Worm (Caenorhabditis elegans): ENCODE measurements around the gene gst-34.

gst-34 gene

DNA sequence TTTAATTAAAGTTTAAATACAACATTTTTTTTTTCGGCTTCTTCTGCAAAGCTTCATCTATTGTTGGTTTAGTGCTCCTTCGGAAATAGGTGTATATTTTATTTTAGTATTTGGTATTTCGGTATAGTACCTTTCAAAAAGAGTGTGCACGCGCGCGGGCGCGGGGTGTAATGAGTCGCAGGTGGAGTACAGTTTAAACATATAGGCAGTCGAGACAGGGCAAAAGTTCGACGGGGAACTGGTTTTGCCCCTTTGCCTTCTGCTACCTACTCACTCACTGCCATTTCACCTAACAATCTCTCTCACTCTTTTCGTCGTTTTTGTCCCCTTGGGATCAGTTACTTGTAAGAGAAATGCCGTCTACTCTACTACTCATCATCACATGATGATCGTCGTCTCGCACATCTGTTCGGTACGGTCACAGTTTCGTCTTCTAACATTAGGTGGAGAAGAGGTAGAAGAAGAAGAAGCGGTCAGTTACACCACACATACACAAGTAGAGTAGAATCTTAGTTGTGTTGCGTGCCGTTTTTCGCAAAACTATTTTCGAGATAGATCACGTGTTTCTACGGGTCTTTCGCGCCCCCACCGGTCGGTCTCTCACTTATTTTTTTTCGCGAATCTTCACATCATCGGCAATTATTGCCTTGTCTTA is 29.3 kb upstream of the gst-34 start:
- TF ChIP-seq med-1 (GFP tag; optimal IDR thresholded peaks at IDR 0.05; ENCODE audit: insufficient read depth) (no peak), flt-1 (GFP tag; IDR thresholded peaks at IDR 0.05) (no peak), cog-1 (tag; optimal IDR thresholded peaks at IDR 0.05) (no peak), ztf-23 (GFP tag; IDR thresholded peaks at IDR 0.05) (peak; percentile 32; the same call in 1 of the 2 replicates)

DNA sequence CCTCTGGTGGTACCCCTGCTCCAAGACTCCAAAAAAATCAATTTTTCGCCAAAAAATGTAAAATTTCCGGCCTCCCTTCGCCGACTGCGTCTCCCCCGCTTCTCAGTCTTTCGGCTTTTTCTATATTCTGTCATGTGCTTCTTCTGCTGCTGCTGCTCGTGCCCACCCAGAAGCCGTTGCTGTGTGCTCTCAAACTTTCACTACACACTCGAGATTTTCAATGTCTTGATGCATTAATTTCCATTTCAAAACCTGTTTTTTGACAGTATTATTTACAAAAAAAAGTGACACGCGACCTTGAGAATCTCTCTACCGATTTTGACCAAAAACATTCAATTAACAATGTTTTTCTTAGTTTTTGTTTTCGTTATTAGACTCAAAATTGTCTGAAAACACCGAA is 26.3 kb upstream of the gst-34 start:
- no peak for TF ChIP-seq ztf-23 (GFP tag; IDR thresholded peaks at IDR 0.05)
- TF ChIP-seq tab-1 (GFP tag; IDR thresholded peaks at IDR 0.05), result no peak
- no peak for TF ChIP-seq flt-1 (GFP tag; IDR thresholded peaks at IDR 0.05)
- TF ChIP-seq cog-1 (tag; optimal IDR thresholded peaks at IDR 0.05), result no peak
- TF ChIP-seq T22C8.4 (GFP tag; IDR thresholded peaks at IDR 0.05), result no peak
- TF ChIP-seq med-1 (GFP tag; optimal IDR thresholded peaks at IDR 0.05; ENCODE audit: insufficient read depth), result no peak
- no peak for TF ChIP-seq ref-1 (GFP tag; conservative IDR thresholded peaks at IDR 0.05)
- no peak for TF ChIP-seq ztf-29 (GFP tag; IDR thresholded peaks at IDR 0.05)
- no peak for TF ChIP-seq klf-2 (GFP tag; conservative IDR thresholded peaks at IDR 0.05)

DNA sequence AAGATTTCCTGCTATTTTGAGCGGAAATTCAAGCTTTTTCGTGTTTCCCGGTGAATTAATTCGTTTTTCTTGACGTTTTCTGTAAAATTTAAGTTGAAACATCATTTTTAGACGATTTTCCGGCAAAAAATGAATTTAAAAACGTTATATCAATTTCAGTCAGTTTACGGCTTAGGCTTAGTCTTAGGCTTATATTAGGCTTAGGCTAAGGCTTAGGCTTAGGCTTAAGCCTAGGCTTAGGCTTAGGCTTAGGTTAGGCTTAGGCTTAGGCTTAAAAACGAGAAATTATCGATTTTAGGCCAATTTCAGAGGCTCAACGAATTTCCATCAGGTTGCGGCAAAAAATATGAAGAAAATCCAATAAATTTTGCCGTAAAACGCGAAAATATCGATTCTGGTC is 25.8 kb upstream of the gst-34 start:
- TF ChIP-seq ztf-29 (GFP tag; IDR thresholded peaks at IDR 0.05) (peak; percentile 66; the same call in 1 of the 2 replicates), klf-2 (GFP tag; conservative IDR thresholded peaks at IDR 0.05) (no peak)

DNA sequence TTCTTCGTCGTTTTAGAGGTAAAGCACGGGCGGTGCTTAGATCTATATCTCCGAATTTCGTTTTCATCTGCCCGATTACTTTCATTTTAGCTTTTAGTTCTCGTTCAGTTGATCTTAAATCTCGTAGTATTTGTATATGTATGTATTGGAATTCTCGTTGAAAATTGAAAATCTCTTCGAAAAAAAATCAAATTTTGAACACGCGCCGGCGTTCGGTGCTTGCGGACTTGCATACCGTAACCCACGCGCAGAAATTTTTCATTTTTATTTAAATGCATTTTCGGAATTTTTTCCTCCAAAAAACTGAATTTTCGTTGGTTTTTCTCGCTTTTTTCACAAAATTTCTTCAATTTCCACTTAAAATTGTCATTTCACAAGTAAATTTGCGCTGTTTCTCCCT is 25.1 kb upstream of the gst-34 start:
- no peak for TF ChIP-seq cog-1 (tag; optimal IDR thresholded peaks at IDR 0.05)
- TF ChIP-seq T22C8.4 (GFP tag; IDR thresholded peaks at IDR 0.05), result no peak
- no peak for TF ChIP-seq flt-1 (GFP tag; IDR thresholded peaks at IDR 0.05)
- TF ChIP-seq klf-2 (GFP tag; conservative IDR thresholded peaks at IDR 0.05), result no peak
- no peak for TF ChIP-seq ztf-29 (GFP tag; IDR thresholded peaks at IDR 0.05)
- no peak for TF ChIP-seq med-1 (GFP tag; optimal IDR thresholded peaks at IDR 0.05; ENCODE audit: insufficient read depth)
- TF ChIP-seq tab-1 (GFP tag; IDR thresholded peaks at IDR 0.05), result no peak
- no peak for TF ChIP-seq ztf-23 (GFP tag; IDR thresholded peaks at IDR 0.05)
- no peak for TF ChIP-seq ref-1 (GFP tag; conservative IDR thresholded peaks at IDR 0.05)

DNA sequence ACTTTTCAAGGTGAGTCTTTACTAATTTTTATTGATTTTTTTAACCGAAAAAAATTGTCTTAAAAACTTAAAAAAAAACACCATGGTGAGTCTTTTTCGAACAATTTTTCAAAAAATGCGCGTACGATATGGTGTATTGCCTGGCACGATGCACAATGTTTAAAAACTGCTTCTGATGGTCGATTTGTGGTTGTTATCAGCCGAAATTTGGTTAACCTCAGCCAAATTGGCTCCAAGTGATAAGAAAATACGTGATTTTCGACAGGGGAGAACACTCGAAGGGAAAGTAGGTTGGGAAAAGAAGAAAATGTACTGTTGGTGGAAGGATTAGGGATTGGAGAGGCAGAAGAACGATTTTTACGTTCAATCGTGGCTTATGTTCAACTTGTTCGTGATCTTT is 24.5 kb upstream of the gst-34 start:
- no peak for TF ChIP-seq flt-1 (GFP tag; IDR thresholded peaks at IDR 0.05)
- TF ChIP-seq klf-2 (GFP tag; conservative IDR thresholded peaks at IDR 0.05), result no peak
- no peak for TF ChIP-seq ref-1 (GFP tag; conservative IDR thresholded peaks at IDR 0.05)
- no peak for TF ChIP-seq tab-1 (GFP tag; IDR thresholded peaks at IDR 0.05)
- TF ChIP-seq ztf-29 (GFP tag; IDR thresholded peaks at IDR 0.05), result no peak
- TF ChIP-seq cog-1 (tag; optimal IDR thresholded peaks at IDR 0.05), result no peak
- no peak for TF ChIP-seq ztf-23 (GFP tag; IDR thresholded peaks at IDR 0.05)
- TF ChIP-seq T22C8.4 (GFP tag; IDR thresholded peaks at IDR 0.05), result no peak
- no peak for TF ChIP-seq med-1 (GFP tag; optimal IDR thresholded peaks at IDR 0.05; ENCODE audit: insufficient read depth)

DNA sequence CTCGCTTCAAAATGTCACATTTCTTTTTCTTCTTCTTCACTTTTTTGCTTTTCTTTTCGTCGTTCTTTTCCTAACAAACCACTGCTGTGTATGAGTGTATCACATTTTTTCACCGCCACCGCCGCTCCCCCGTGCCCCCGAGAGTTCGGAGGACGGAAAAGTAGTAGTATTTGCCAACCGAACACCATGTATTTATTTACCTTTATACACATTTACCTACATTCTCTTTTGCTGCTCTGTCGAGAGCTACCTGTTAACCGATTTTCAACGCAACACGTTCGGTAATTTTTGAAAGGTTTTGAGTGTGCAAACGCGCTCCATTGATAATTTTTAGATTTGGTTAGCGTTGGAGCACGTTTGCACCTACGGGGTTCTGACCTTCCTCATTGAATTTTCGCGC is 23.2 kb upstream of the gst-34 start:
- TF ChIP-seq tab-1 (GFP tag; IDR thresholded peaks at IDR 0.05), result no peak
- TF ChIP-seq T22C8.4 (GFP tag; IDR thresholded peaks at IDR 0.05), result no peak
- no peak for TF ChIP-seq ztf-23 (GFP tag; IDR thresholded peaks at IDR 0.05)
- TF ChIP-seq med-1 (GFP tag; optimal IDR thresholded peaks at IDR 0.05; ENCODE audit: insufficient read depth), result no peak
- TF ChIP-seq ztf-29 (GFP tag; IDR thresholded peaks at IDR 0.05), result no peak
- no peak for TF ChIP-seq flt-1 (GFP tag; IDR thresholded peaks at IDR 0.05)
- TF ChIP-seq cog-1 (tag; optimal IDR thresholded peaks at IDR 0.05), result no peak
- TF ChIP-seq klf-2 (GFP tag; conservative IDR thresholded peaks at IDR 0.05), result no peak
- TF ChIP-seq ref-1 (GFP tag; conservative IDR thresholded peaks at IDR 0.05), result no peak

DNA sequence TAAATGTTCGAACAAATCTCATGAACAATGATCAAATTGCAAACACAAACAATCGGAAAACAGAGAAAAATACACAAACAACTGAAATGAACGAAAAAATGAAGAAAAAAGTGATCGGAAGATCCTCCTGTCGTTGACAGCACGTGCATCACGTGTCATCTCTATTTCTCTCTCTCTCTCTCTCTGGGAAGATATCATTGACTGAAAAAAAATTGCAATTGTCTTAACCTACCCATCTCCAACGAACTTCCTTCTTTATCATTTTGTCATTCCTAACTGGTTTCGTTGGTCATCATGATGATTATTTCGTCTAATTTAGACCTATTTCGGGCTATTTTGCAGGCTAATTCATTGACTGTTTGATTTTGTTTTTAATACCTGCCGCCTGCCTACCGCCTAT is 22.3 kb upstream of the gst-34 start:
- TF ChIP-seq flt-1 (GFP tag; IDR thresholded peaks at IDR 0.05), result no peak
- no peak for TF ChIP-seq T22C8.4 (GFP tag; IDR thresholded peaks at IDR 0.05)
- no peak for TF ChIP-seq med-1 (GFP tag; optimal IDR thresholded peaks at IDR 0.05; ENCODE audit: insufficient read depth)
- no peak for TF ChIP-seq klf-2 (GFP tag; conservative IDR thresholded peaks at IDR 0.05)
- TF ChIP-seq tab-1 (GFP tag; IDR thresholded peaks at IDR 0.05), result no peak
- no peak for TF ChIP-seq ref-1 (GFP tag; conservative IDR thresholded peaks at IDR 0.05)
- no peak for TF ChIP-seq ztf-29 (GFP tag; IDR thresholded peaks at IDR 0.05)
- no peak for TF ChIP-seq ztf-23 (GFP tag; IDR thresholded peaks at IDR 0.05)
- TF ChIP-seq cog-1 (tag; optimal IDR thresholded peaks at IDR 0.05), result no peak

DNA sequence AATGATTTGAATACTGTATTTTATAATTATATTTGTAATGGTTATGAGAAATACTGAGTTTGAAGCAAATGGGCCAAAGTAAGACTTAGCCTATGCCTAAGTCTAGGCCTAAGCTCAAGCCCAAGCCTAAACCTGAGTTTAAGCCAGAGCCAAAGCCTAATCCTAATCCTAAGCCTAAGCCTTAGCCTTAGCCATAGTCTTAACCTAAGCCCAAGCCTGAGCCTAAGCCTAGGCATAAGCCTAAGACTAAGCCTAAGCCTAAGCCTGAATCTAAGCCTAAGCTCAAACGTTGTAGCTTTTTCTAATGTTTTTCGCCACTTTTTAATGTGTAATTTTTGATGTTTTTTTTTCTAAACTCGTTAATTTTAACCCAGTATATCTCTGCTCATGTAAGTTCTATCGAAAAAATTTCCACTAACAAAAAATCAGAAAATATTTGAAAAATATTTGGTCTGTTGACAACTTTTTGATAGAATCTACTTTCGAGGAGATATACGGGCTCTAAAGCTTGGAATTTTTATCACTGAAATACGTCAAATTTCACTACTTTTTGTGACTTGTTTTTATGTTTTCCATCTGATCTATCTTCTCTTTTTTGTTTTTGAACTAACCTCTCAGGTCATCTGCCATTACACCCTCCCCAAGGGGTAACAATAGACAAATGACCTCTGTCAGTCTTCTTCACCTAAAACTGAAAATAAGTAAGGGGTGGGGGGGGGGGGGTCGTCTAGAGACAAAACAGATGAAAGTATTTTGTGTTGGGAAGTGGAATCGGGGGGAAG is 21.2 kb upstream of the gst-34 start:
- TF ChIP-seq klf-2 (GFP tag; conservative IDR thresholded peaks at IDR 0.05), result no peak
- no peak for TF ChIP-seq ztf-23 (GFP tag; IDR thresholded peaks at IDR 0.05)
- no peak for TF ChIP-seq T22C8.4 (GFP tag; IDR thresholded peaks at IDR 0.05)
- no peak for TF ChIP-seq ref-1 (GFP tag; conservative IDR thresholded peaks at IDR 0.05)
- TF ChIP-seq flt-1 (GFP tag; IDR thresholded peaks at IDR 0.05), result no peak
- no peak for TF ChIP-seq ztf-29 (GFP tag; IDR thresholded peaks at IDR 0.05)
- TF ChIP-seq tab-1 (GFP tag; IDR thresholded peaks at IDR 0.05), result no peak
- no peak for TF ChIP-seq med-1 (GFP tag; optimal IDR thresholded peaks at IDR 0.05; ENCODE audit: insufficient read depth)
- TF ChIP-seq cog-1 (tag; optimal IDR thresholded peaks at IDR 0.05), result no peak

DNA sequence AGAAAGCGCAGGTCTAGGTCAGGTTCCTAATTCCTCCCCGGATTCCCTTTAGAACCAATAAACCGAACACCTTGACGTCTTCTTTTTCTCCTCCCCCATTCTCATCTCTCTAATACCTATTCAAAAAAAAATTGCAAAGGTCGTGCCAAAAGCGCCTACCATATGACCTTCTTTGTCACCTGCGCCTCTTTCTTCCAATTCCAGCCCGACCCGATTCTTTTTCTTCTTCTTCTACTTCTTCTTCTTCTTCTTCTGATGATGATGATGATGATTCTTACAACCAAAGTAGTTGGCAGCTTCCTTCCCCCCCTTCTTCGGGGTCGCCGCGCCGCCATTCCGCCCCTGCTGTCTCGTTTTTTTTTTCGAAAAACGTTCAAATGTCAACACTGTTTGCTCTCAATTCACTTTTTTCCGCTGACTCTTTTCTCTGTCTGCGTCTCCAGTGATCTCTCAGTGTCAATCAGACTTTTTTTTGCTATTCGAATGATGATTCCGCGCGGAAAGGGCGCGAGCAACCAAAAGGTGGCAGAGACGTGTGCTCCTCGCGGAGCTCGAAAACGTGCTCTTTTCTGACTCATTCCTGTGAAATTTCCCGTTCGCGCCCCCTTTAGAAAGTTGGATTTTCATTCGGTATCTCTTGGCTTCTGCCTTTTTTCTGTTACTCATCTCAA is 20.5 kb upstream of the gst-34 start:
- TF ChIP-seq flt-1 (GFP tag; IDR thresholded peaks at IDR 0.05), result no peak
- no peak for TF ChIP-seq T22C8.4 (GFP tag; IDR thresholded peaks at IDR 0.05)
- TF ChIP-seq cog-1 (tag; optimal IDR thresholded peaks at IDR 0.05), result no peak
- no peak for TF ChIP-seq tab-1 (GFP tag; IDR thresholded peaks at IDR 0.05)
- no peak for TF ChIP-seq ref-1 (GFP tag; conservative IDR thresholded peaks at IDR 0.05)
- no peak for TF ChIP-seq med-1 (GFP tag; optimal IDR thresholded peaks at IDR 0.05; ENCODE audit: insufficient read depth)
- TF ChIP-seq ztf-23 (GFP tag; IDR thresholded peaks at IDR 0.05), result no peak
- TF ChIP-seq klf-2 (GFP tag; conservative IDR thresholded peaks at IDR 0.05), result no peak
